Worm (Caenorhabditis elegans): ENCODE measurements around the gene F35H8.1.

F35H8.1 gene

DNA sequence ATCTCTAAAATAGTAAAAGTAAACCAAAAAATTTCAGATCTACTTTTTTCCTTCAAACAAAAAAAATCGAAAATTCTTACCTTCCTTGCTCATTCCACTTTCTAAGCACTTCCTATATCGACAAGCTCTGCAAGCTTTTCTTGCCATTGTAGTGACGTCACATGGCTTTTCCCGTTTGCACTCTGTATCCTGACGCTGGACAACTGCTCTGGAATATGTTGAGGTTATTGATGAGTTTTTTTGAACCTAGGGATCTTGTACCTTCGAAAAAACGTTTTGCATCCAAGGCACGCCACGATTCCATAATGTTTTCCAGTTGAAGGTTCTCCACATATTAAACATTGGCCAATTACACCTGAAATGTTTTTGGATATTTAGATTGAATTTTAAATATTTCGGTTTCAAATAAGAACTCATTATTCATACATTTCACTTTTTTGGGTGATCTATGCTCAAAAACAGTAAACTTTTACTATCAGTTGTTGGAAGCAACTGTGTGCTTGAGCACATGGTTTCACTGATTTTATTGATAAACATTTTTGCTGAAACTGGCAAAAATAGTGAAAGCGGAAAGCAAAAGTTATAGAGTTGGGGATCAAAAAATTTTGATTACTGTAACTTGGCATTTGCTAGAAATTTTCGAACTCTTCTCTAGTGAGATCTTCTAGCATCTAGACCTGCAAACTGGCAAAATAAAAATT, 47.1 kb upstream of the F35H8.1 start:
- TF ChIP-seq php-3 (GFP tag; IDR thresholded peaks at IDR 0.05) (peak; percentile 13; the same call in 1 of the 2 replicates), daf-19 (GFP tag; conservative IDR thresholded peaks at IDR 0.05) (no peak), saeg-2 (GFP tag; IDR thresholded peaks at IDR 0.05) (0 out of 2 replicates have a peak, but pooled peaks have one; percentile 19), mdl-1 (tag; optimal IDR thresholded peaks at IDR 0.05) (peak in 1 of 2 experiments; percentile 42), hlh-30 (tag; optimal IDR thresholded peaks at IDR 0.05; ENCODE audit: insufficient read depth) (peak; percentile 26), pqm-1 (tag; optimal IDR thresholded peaks at IDR 0.05) (peak; percentile 48), nhr-76 (tag; optimal IDR thresholded peaks at IDR 0.05) (no peak), mxl-3 (GFP tag; optimal IDR thresholded peaks at IDR 0.05) (peak; percentile 23), zfp-3 (GFP tag; conservative IDR thresholded peaks at IDR 0.05) (0 out of 2 replicates have a peak, but pooled peaks have one; percentile 1), daf-16 (GFP tag; optimal IDR thresholded peaks at IDR 0.05) (no peak), daf-16 (tag; optimal IDR thresholded peaks at IDR 0.05) (peak; percentile 70), fos-1 (tag; optimal IDR thresholded peaks at IDR 0.05) (no peak), dve-1 (tag; optimal IDR thresholded peaks at IDR 0.05; ENCODE audit: insufficient read depth) (peak; percentile 53), dmd-6 (GFP tag; IDR thresholded peaks at IDR 0.05) (peak; percentile 25), nhr-28 (tag; optimal IDR thresholded peaks at IDR 0.05) (peak; percentile 37)

DNA sequence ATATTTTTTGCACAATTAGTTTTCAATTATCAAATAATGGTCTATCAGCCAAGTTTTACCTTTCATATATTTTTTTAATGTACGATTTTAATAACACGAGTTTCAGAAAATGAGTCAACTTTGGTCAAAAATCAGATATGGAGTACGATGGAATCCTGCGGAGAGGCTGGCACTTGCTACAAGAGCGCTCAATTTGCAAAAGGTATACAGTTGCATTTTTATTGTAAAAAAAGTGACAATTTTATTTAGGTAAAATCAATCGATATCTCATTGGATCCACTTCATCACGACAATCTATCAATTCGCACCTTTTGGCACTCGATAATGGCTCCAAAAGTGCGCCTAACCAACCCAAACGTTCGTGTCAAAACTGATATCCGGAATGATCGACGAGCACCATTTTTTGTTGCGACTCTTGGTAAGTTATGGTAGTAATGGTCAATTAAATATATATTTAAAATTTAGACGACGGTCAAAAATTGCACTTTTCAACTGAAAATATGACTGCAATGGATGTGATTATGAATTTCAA, 44.5 kb upstream of the F35H8.1 start, which contains the start of gene mrpl-53:
Gene mrpl-53 (plus strand): TSS at position 107 of the 532 bp plus-strand sequence.
- TF ChIP-seq hif-1 (tag; optimal IDR thresholded peaks at IDR 0.05): peak in 1 of 2 experiments; percentile 8
- TF ChIP-seq ama-1 (optimal IDR thresholded peaks at IDR 0.05): peak; percentile 6
- peak; percentile 92 for TF ChIP-seq aha-1 (tag)
- no peak for TF ChIP-seq sdz-12 (GFP tag; optimal IDR thresholded peaks at IDR 0.05)
- 0 out of 2 replicates have a peak, but pooled peaks have one; percentile 65 for TF ChIP-seq zfp-3 (GFP tag; conservative IDR thresholded peaks at IDR 0.05)
- no peak for TF ChIP-seq nhr-42 (GFP tag; IDR thresholded peaks at IDR 0.05)
- no peak for TF ChIP-seq ceh-28 (tag; optimal IDR thresholded peaks at IDR 0.05)
- TF ChIP-seq F49E8.2 (tag; optimal IDR thresholded peaks at IDR 0.05; ENCODE audit: borderline replicate concordance): no peak
- TF ChIP-seq zfp-2 (tag; optimal IDR thresholded peaks at IDR 0.05): no peak
- no peak for TF ChIP-seq hlh-11 (tag; optimal IDR thresholded peaks at IDR 0.05)
- TF ChIP-seq mxl-2 (GFP tag; conservative IDR thresholded peaks at IDR 0.05): no peak
- peak; percentile 1 for TF ChIP-seq dve-1 (tag; optimal IDR thresholded peaks at IDR 0.05; ENCODE audit: insufficient read depth)
- TF ChIP-seq daf-16 (GFP tag; optimal IDR thresholded peaks at IDR 0.05): peak in 1 of 2 experiments; percentile 8
- no peak for TF ChIP-seq daf-16 (tag; optimal IDR thresholded peaks at IDR 0.05)
- no peak for TF ChIP-seq nhr-41 (GFP tag; IDR thresholded peaks at IDR 0.05)
- no peak for TF ChIP-seq nhr-48 (tag; optimal IDR thresholded peaks at IDR 0.05)
- TF ChIP-seq D1046.2 (GFP tag; IDR thresholded peaks at IDR 0.05): no peak
- TF ChIP-seq arid-1 (GFP tag; conservative IDR thresholded peaks at IDR 0.05): 0 out of 2 replicates have a peak, but pooled peaks have one; percentile 7

DNA sequence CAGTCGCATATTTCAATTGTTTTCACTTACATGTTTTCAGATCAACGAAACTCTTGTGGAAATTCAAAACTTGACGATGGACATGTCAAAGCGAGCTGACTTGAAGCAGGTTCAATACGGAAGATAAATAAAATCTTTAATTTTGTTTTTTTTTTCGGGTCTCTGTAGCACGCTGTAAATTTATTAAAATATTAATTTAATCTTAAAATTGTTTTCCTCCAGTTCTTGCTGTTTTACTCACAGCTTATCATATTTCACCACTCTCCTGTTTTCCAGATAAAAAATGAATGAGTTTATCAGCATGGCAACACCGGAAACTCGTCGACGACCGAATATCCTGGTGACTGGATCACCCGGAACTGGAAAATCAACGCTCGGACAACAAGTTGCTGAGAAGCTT, 43.3 kb upstream of the F35H8.1 start, which contains the start of gene E02H1.6:
Gene E02H1.6 (plus strand): TSS at position 301 of the 400 bp plus-strand sequence.
- no peak for TF ChIP-seq zfp-2 (tag; optimal IDR thresholded peaks at IDR 0.05)
- TF ChIP-seq mdl-1 (tag; optimal IDR thresholded peaks at IDR 0.05): no peak
- no peak for TF ChIP-seq zfp-3 (GFP tag; conservative IDR thresholded peaks at IDR 0.05)
- TF ChIP-seq lin-15B (tag; optimal IDR thresholded peaks at IDR 0.05): no peak
- TF ChIP-seq lin-1 (GFP tag; IDR thresholded peaks at IDR 0.05): no peak
- TF ChIP-seq skn-1 (tag; optimal IDR thresholded peaks at IDR 0.05): no peak
- TF ChIP-seq zip-11 (GFP tag; IDR thresholded peaks at IDR 0.05): no peak
- no peak for TF ChIP-seq mes-2 (tag; optimal IDR thresholded peaks at IDR 0.05; ENCODE audit: poor library complexity, severe bottlenecking)
- no peak for TF ChIP-seq T20F7.1 (GFP tag; optimal IDR thresholded peaks at IDR 0.05)
- no peak for TF ChIP-seq lin-29 (GFP tag; IDR thresholded peaks at IDR 0.05)
- no peak for TF ChIP-seq Y48G9A.11 (GFP tag; IDR thresholded peaks at IDR 0.05)
- TF ChIP-seq tra-1 (GFP tag; IDR thresholded peaks at IDR 0.05): no peak
- no peak for TF ChIP-seq nhr-25 (tag; optimal IDR thresholded peaks at IDR 0.05; ENCODE audit: borderline replicate concordance, insufficient read depth)
